Worm (Caenorhabditis elegans) whole organism, L2 larva: Measurements from ENCODE around the gene dnc-1.

ENCODE experiments used
- C34F6.9 ChIP-seq: fragments of 150-350 bp; optimal IDR thresholded peaks from 2 replicates; lab custom pipeline; 2014; ENCODE audit warnings: missing biosample characterization, missing genetic modification characterization
- F13H6.1 ChIP-seq: sonication (generic microtip); optimal IDR thresholded peaks from 2 replicates; lab custom pipeline; 2016; ENCODE audit warnings: missing genetic modification characterization, missing compliant biosample characterization
- R02D3.7 ChIP-seq: fragments of 150-350 bp; optimal IDR thresholded peaks from 2 replicates; lab custom pipeline; 2014; ENCODE audit warnings: missing biosample characterization, missing genetic modification characterization
- Y55F3AM.14 ChIP-seq: fragments of 200-800 bp; sonication (Bioruptor generic); optimal IDR thresholded peaks from 2 replicates; lab custom pipeline; 2018; ENCODE audit warnings: mild to moderate bottlenecking, missing genetic modification characterization, missing compliant biosample characterization
- ZK546.5 ChIP-seq: sonication (generic microtip); optimal IDR thresholded peaks from 2 replicates; lab custom pipeline; 2017; ENCODE audit warnings: missing biosample characterization, missing genetic modification characterization
- alr-1 ChIP-seq: fragments of 150-350 bp; optimal IDR thresholded peaks from 2 replicates; lab custom pipeline; 2014; ENCODE audit warnings: missing biosample characterization, missing genetic modification characterization
- aly-2 ChIP-seq: fragments of 150-350 bp; optimal IDR thresholded peaks from 2 replicates; lab custom pipeline; 2014; ENCODE audit warnings: missing biosample characterization, missing genetic modification characterization
- ama-1 ChIP-seq: fragments of 150-350 bp; optimal IDR thresholded peaks from 2 replicates; lab custom pipeline; 2018; ENCODE audit warnings: inconsistent platforms
- blmp-1 ChIP-seq: sonication (generic microtip); optimal IDR thresholded peaks from 2 replicates; lab custom pipeline; 2017; ENCODE audit warnings: missing genetic modification characterization, mild to moderate bottlenecking, missing compliant biosample characterization, antibody characterized with exemption, moderate library complexity; ENCODE audit not compliant: insufficient read depth
- ceh-16 ChIP-seq: fragments of 150-350 bp; optimal IDR thresholded peaks from 2 replicates; lab custom pipeline; 2014; ENCODE audit warnings: missing biosample characterization, missing genetic modification characterization
- ceh-82 ChIP-seq: fragments of 150-350 bp; optimal IDR thresholded peaks from 2 replicates; lab custom pipeline; 2014; ENCODE audit warnings: missing biosample characterization, missing genetic modification characterization
- crh-2 ChIP-seq: sonication (generic microtip); optimal IDR thresholded peaks from 2 replicates; lab custom pipeline; 2017; ENCODE audit warnings: missing biosample characterization, missing genetic modification characterization
- dmd-4 ChIP-seq: sonication (generic microtip); optimal IDR thresholded peaks from 2 replicates; lab custom pipeline; 2017; ENCODE audit warnings: missing biosample characterization, missing genetic modification characterization
- egl-27 ChIP-seq: sonication (generic microtip); optimal IDR thresholded peaks from 3 replicates; lab custom pipeline; 2017; ENCODE audit warnings: missing biosample characterization, missing genetic modification reagents, missing genetic modification characterization
- elt-1 ChIP-seq: fragments of 150-350 bp; optimal IDR thresholded peaks from 2 replicates; lab custom pipeline; 2014; ENCODE audit warnings: missing biosample characterization, missing genetic modification characterization
- elt-3 ChIP-seq: sonication (generic microtip); optimal IDR thresholded peaks from 2 replicates; lab custom pipeline; 2017; ENCODE audit warnings: missing biosample characterization, missing genetic modification characterization
- fos-1 ChIP-seq: fragments of 150-350 bp; optimal IDR thresholded peaks from 2 replicates; lab custom pipeline; 2014; ENCODE audit warnings: missing biosample characterization, missing genetic modification characterization
- gmeb-1 ChIP-seq: fragments of 150-350 bp; optimal IDR thresholded peaks from 2 replicates; lab custom pipeline; 2014; ENCODE audit warnings: missing biosample characterization, missing genetic modification characterization
- lin-11 ChIP-seq: fragments of 150-350 bp; sonication (generic microtip); optimal IDR thresholded peaks from 2 replicates; lab custom pipeline; 2014; ENCODE audit warnings: missing biosample characterization, missing genetic modification characterization, inconsistent platforms, mixed read lengths
- lin-13 ChIP-seq: fragments of 150-350 bp; optimal IDR thresholded peaks from 2 replicates; lab custom pipeline; 2014; ENCODE audit warnings: missing biosample characterization, missing genetic modification reagents, missing genetic modification characterization
- lin-39 ChIP-seq: fragments of 150-350 bp; optimal IDR thresholded peaks from 2 replicates; lab custom pipeline; 2014; ENCODE audit warnings: missing biosample characterization, missing genetic modification reagents, missing genetic modification characterization
- lsy-2 ChIP-seq, 2 experiments: fragments of 150-350 bp in 1 of 2; sonication (generic microtip) in 1 of 2; optimal IDR thresholded peaks; 2 replicates each; lab custom pipeline; 2014 to 2017; ENCODE audit warnings: missing biosample characterization in 2 of 2, missing genetic modification characterization in 2 of 2
- mab-5 ChIP-seq: fragments of 150-350 bp; optimal IDR thresholded peaks from 2 replicates; lab custom pipeline; 2014; ENCODE audit warnings: missing biosample characterization, missing genetic modification characterization
- mbf-1 ChIP-seq: sonication (generic microtip); optimal IDR thresholded peaks from 2 replicates; lab custom pipeline; 2017; ENCODE audit warnings: missing biosample characterization, missing genetic modification characterization
- mdl-1 ChIP-seq, 2 experiments: fragments of 150-350 bp in 1 of 2; sonication (generic microtip) in 1 of 2; optimal IDR thresholded peaks; 2 replicates each; lab custom pipeline; 2017; ENCODE audit warnings: missing biosample characterization in 2 of 2, missing genetic modification characterization in 2 of 2
- nhr-10 ChIP-seq: sonication (generic microtip); optimal IDR thresholded peaks from 2 replicates; lab custom pipeline; 2017; ENCODE audit warnings: missing biosample characterization, missing genetic modification characterization
- nhr-11 ChIP-seq: fragments of 150-350 bp; optimal IDR thresholded peaks from 2 replicates; lab custom pipeline; 2014; ENCODE audit warnings: missing biosample characterization, missing genetic modification characterization
- nhr-12 ChIP-seq: fragments of 150-350 bp; optimal IDR thresholded peaks from 2 replicates; lab custom pipeline; 2014; ENCODE audit warnings: missing biosample characterization, missing genetic modification characterization
- nhr-129 ChIP-seq: fragments of 150-350 bp; optimal IDR thresholded peaks from 2 replicates; lab custom pipeline; 2014; ENCODE audit warnings: missing biosample characterization, missing genetic modification characterization
- nhr-21 ChIP-seq: fragments of 150-350 bp; optimal IDR thresholded peaks from 2 replicates; lab custom pipeline; 2014; ENCODE audit warnings: missing biosample characterization, missing genetic modification characterization
- nhr-23 ChIP-seq: fragments of 150-350 bp; optimal IDR thresholded peaks from 2 replicates; lab custom pipeline; 2014; ENCODE audit warnings: missing biosample characterization, missing genetic modification reagents, missing genetic modification characterization
- nhr-237 ChIP-seq: fragments of 150-350 bp; optimal IDR thresholded peaks from 2 replicates; lab custom pipeline; 2014; ENCODE audit warnings: missing biosample characterization, missing genetic modification characterization
- nhr-25 ChIP-seq: fragments of 150-350 bp; sonication (generic microtip); optimal IDR thresholded peaks from 3 replicates; lab custom pipeline; 2014; ENCODE audit warnings: missing biosample characterization, missing genetic modification characterization
- nhr-6 ChIP-seq: fragments of 150-350 bp; optimal IDR thresholded peaks from 2 replicates; lab custom pipeline; 2014; ENCODE audit warnings: missing biosample characterization, missing genetic modification characterization
- nhr-77 ChIP-seq: fragments of 150-350 bp; optimal IDR thresholded peaks from 2 replicates; lab custom pipeline; 2014; ENCODE audit warnings: missing biosample characterization, missing genetic modification characterization
- peb-1 ChIP-seq: fragments of 150-350 bp; optimal IDR thresholded peaks from 2 replicates; lab custom pipeline; 2014; ENCODE audit warnings: missing biosample characterization, missing genetic modification characterization
- sem-4 ChIP-seq: fragments of 150-350 bp; optimal IDR thresholded peaks from 2 replicates; lab custom pipeline; 2014; ENCODE audit warnings: missing biosample characterization, missing genetic modification reagents, missing genetic modification characterization
- skn-1 ChIP-seq: sonication (generic microtip); optimal IDR thresholded peaks from 2 replicates; lab custom pipeline; 2017; ENCODE audit warnings: missing biosample characterization, missing genetic modification characterization
- sma-3 ChIP-seq: sonication (generic microtip); optimal IDR thresholded peaks from 2 replicates; lab custom pipeline; 2016; ENCODE audit warnings: missing genetic modification reagents, missing genetic modification characterization, missing compliant biosample characterization
- sma-9 ChIP-seq, 2 experiments: fragments of 150-350 bp in 1 of 2; sonication (generic microtip) in 1 of 2; optimal IDR thresholded peaks; 2 replicates each; lab custom pipeline; 2014 to 2016; ENCODE audit warnings: missing genetic modification characterization in 2 of 2, mild to moderate bottlenecking in 1 of 2, missing biosample characterization in 1 of 2, missing compliant biosample characterization in 1 of 2, missing genetic modification reagents in 1 of 2, moderate library complexity in 1 of 2
- snpc-4 ChIP-seq: fragments of 150-350 bp; optimal IDR thresholded peaks from 2 replicates; lab custom pipeline; 2014; ENCODE audit warnings: missing biosample characterization, missing genetic modification characterization
- unc-39 ChIP-seq: fragments of 150-350 bp; optimal IDR thresholded peaks from 2 replicates; lab custom pipeline; 2014; ENCODE audit warnings: missing biosample characterization, missing genetic modification characterization
- unc-55 ChIP-seq: fragments of 150-350 bp; sonication (generic microtip); optimal IDR thresholded peaks from 3 replicates; lab custom pipeline; 2014; ENCODE audit warnings: missing biosample characterization, missing genetic modification reagents, missing genetic modification characterization
- unc-62 ChIP-seq: fragments of 150-350 bp; optimal IDR thresholded peaks from 2 replicates; lab custom pipeline; 2014; ENCODE audit warnings: missing biosample characterization, missing genetic modification reagents, missing genetic modification characterization
- zag-1 ChIP-seq: fragments of 150-350 bp; optimal IDR thresholded peaks from 2 replicates; lab custom pipeline; 2014; ENCODE audit warnings: missing biosample characterization, missing genetic modification characterization
- ztf-1 ChIP-seq: fragments of 200-800 bp; sonication (Bioruptor generic); conservative IDR thresholded peaks from 2 replicates; pipeline ENCODE4 v1.3.6; 2022; ENCODE audit warnings: missing genetic modification characterization, missing compliant biosample characterization
- ztf-11 ChIP-seq: sonication (generic microtip); optimal IDR thresholded peaks from 2 replicates; lab custom pipeline; 2017; ENCODE audit warnings: missing biosample characterization, missing genetic modification characterization
- ztf-4 ChIP-seq: fragments of 150-350 bp; optimal IDR thresholded peaks from 2 replicates; lab custom pipeline; 2014; ENCODE audit warnings: missing biosample characterization, missing genetic modification characterization

The dnc-1 gene

DNA sequence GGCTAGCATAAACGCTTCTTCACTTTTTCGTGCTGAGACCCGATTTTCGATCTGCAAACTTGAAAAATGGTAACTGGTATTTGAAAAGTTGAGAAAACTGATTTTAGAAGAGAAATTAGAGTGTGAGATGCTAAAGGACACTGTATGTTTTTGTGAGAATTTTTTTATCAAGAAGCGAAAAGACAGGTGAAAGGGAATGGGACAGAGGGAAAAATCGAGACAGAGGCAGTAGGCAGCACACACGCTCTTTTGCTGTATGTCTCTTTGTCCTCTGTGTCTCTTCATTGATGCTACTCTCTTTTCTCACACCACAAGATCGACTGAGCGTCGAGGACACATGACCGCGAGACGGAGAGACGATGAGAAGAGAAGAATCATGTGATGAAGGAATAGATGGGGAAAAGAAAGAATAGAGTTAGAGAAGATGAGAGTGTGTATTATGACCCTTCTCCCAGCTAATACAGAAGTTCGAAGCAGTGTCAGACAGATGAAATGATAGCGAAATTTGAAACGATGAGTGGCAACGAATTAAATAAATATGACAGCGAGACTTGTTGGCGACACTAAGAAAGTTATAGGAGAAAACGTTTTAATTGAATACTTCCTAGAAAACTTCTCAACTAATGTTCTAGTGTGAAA lies 3.0 kb upstream of the dnc-1 start, which contains the start of gene lgg-2:
Gene lgg-2, minus strand, starts transcription at position 51 of the 639 bp plus-strand sequence.
- no peak for TF ChIP-seq nhr-11 (tag; lab: Kevin White, UChicago)
- TF ChIP-seq elt-1 (tag; lab: Kevin White, UChicago) = no peak
- TF ChIP-seq nhr-237 (tag; lab: Kevin White, UChicago) = no peak
- TF ChIP-seq fos-1 (tag; lab: Kevin White, UChicago) = peak; percentile 97
- TF ChIP-seq elt-3 (tag; lab: Kevin White, UChicago) = no peak
- TF ChIP-seq ztf-1 (GFP tag; lab: Robert Waterston, UW) = no peak
- no peak for TF ChIP-seq unc-39 (tag; lab: Kevin White, UChicago)
- peak; percentile 98 for TF ChIP-seq nhr-129
- peak; percentile 99 for TF ChIP-seq C34F6.9
- TF ChIP-seq unc-62 (GFP tag; lab: Kevin White, UChicago) = peak; percentile 93
- peak; percentile 75 to 95 for TF ChIP-seq lsy-2 (tag; optimal IDR thresholded peaks at IDR 0.05; lab: Kevin White, UChicago)
- TF ChIP-seq unc-55 = peak; percentile 80
- TF ChIP-seq lin-13 = peak; percentile 87
- peak; percentile 99 for TF ChIP-seq blmp-1 (tag; lab: Kevin White, UChicago)
- peak; percentile 52 for TF ChIP-seq skn-1
- peak; percentile 94 for TF ChIP-seq Y55F3AM.14
- peak; percentile 88 for TF ChIP-seq gmeb-1
- TF ChIP-seq ztf-4 (tag; lab: Kevin White, UChicago) = peak; percentile 97
- TF ChIP-seq lin-11 (tag; lab: Kevin White, UChicago) = peak; percentile 82
- TF ChIP-seq lin-39 (tag; lab: Kevin White, UChicago) = peak; percentile 53
- no peak for TF ChIP-seq aly-2 (tag; lab: Kevin White, UChicago)
- TF ChIP-seq zag-1 (tag; lab: Kevin White, UChicago) = peak; percentile 78
- TF ChIP-seq ceh-16 (tag; lab: Kevin White, UChicago) = peak; percentile 57
- no peak for TF ChIP-seq peb-1 (tag; lab: Kevin White, UChicago)
- peak; percentile 98 for TF ChIP-seq F13H6.1
- TF ChIP-seq nhr-10 (tag; lab: Kevin White, UChicago) = peak; percentile 70
- no peak for TF ChIP-seq nhr-77 (tag; lab: Kevin White, UChicago)
- peak; percentile 99 for TF ChIP-seq sma-9 (GFP tag; optimal IDR thresholded peaks at IDR 0.05; lab: Kevin White, UChicago)
- no peak for TF ChIP-seq sma-9 (tag; optimal IDR thresholded peaks at IDR 0.05; lab: Kevin White, UChicago)
- no peak for TF ChIP-seq R02D3.7 (tag; lab: Kevin White, UChicago)
- peak; percentile 21 for TF ChIP-seq ceh-82 (tag; lab: Kevin White, UChicago)
- peak; percentile 97 for TF ChIP-seq egl-27 (tag; lab: Kevin White, UChicago)
- TF ChIP-seq alr-1 = peak; percentile 56
- TF ChIP-seq snpc-4 (tag; lab: Kevin White, UChicago) = peak; percentile 89
- no peak for TF ChIP-seq ama-1 (lab: Kevin White, UChicago)
- TF ChIP-seq nhr-6 (tag; lab: Kevin White, UChicago) = peak; percentile 98
- peak; percentile 98 for TF ChIP-seq nhr-21 (tag; lab: Kevin White, UChicago)
- peak; percentile 94 for TF ChIP-seq sem-4 (tag; lab: Kevin White, UChicago)
- TF ChIP-seq dmd-4 (tag; lab: Kevin White, UChicago) = no peak
- peak; percentile 98 for TF ChIP-seq sma-3 (GFP tag; lab: Kevin White, UChicago)
- no peak for TF ChIP-seq mbf-1
- TF ChIP-seq crh-2 (tag; lab: Kevin White, UChicago) = peak; percentile 98
- peak; percentile 4 for TF ChIP-seq ztf-11
- TF ChIP-seq nhr-25 (tag; lab: Kevin White, UChicago) = peak; percentile 98
- TF ChIP-seq ZK546.5 = no peak
- TF ChIP-seq mab-5 (tag; lab: Kevin White, UChicago) = peak; percentile 92
- peak; percentile 38 for TF ChIP-seq nhr-12 (tag; lab: Kevin White, UChicago)
- TF ChIP-seq mdl-1 (tag; optimal IDR thresholded peaks at IDR 0.05; lab: Kevin White, UChicago) = peak; percentile 79 to 97
- no peak for TF ChIP-seq nhr-23
